Worm (Caenorhabditis elegans) whole organism, late embryonic: ENCODE results near the gene F13A2.5.

Experiments used
- C08G9.2 ChIP-seq: sonication (generic microtip); optimal IDR thresholded peaks from 2 replicates; lab custom pipeline; 2016; ENCODE audit warnings: mild to moderate bottlenecking, missing genetic modification characterization, moderate library complexity, missing compliant biosample characterization
- C38D4.7 ChIP-seq: fragments of 200-800 bp; sonication (Bioruptor generic); optimal IDR thresholded peaks from 2 replicates; lab custom pipeline; 2018; ENCODE audit warnings: mild to moderate bottlenecking, missing genetic modification characterization, moderate library complexity, missing compliant biosample characterization
- F13H6.1 ChIP-seq: sonication (generic microtip); optimal IDR thresholded peaks from 2 replicates; lab custom pipeline; 2016; ENCODE audit warnings: missing genetic modification characterization, missing compliant biosample characterization
- T23F11.4 ChIP-seq: fragments of 200-800 bp; sonication (Bioruptor generic); optimal IDR thresholded peaks from 2 replicates; lab custom pipeline; 2018; ENCODE audit warnings: mild to moderate bottlenecking, missing genetic modification characterization, missing compliant biosample characterization
- ahr-1 ChIP-seq: sonication (generic microtip); optimal IDR thresholded peaks from 2 replicates; lab custom pipeline; 2016; ENCODE audit warnings: missing genetic modification characterization, missing compliant biosample characterization
- ceh-14 ChIP-seq: sonication (generic microtip); optimal IDR thresholded peaks from 2 replicates; lab custom pipeline; 2016; ENCODE audit warnings: missing genotype, missing genetic modification characterization, missing compliant biosample characterization
- ceh-19 ChIP-seq: fragments of 200-800 bp; sonication (Bioruptor generic); optimal IDR thresholded peaks from 2 replicates; lab custom pipeline; 2018; ENCODE audit warnings: mild to moderate bottlenecking, missing genetic modification characterization, missing compliant biosample characterization
- ceh-24 ChIP-seq: sonication (generic microtip); optimal IDR thresholded peaks from 2 replicates; lab custom pipeline; 2016; ENCODE audit warnings: mild to moderate bottlenecking, missing genetic modification characterization, missing compliant biosample characterization
- ceh-30 ChIP-seq: fragments of 150-350 bp; optimal IDR thresholded peaks from 2 replicates; lab custom pipeline; 2014; ENCODE audit warnings: missing biosample characterization, missing genetic modification characterization
- ceh-31 ChIP-seq: sonication (generic microtip); optimal IDR thresholded peaks from 2 replicates; lab custom pipeline; 2016; ENCODE audit warnings: missing genetic modification characterization, missing compliant biosample characterization
- che-1 ChIP-seq: sonication (generic microtip); optimal IDR thresholded peaks from 2 replicates; lab custom pipeline; 2016; ENCODE audit warnings: mild to moderate bottlenecking, missing genetic modification characterization, missing compliant biosample characterization
- dmd-4 ChIP-seq: sonication (generic microtip); optimal IDR thresholded peaks from 2 replicates; lab custom pipeline; 2016; ENCODE audit warnings: borderline replicate concordance, missing genetic modification characterization, missing compliant biosample characterization
- dve-1 ChIP-seq: sonication (generic microtip); optimal IDR thresholded peaks from 2 replicates; lab custom pipeline; 2017; ENCODE audit warnings: antibody characterized with exemption, mild to moderate bottlenecking, missing genetic modification characterization, missing compliant biosample characterization
- elt-2 ChIP-seq: sonication (generic microtip); optimal IDR thresholded peaks from 2 replicates; lab custom pipeline; 2016; ENCODE audit warnings: missing genetic modification reagents, missing genetic modification characterization, missing compliant biosample characterization
- ets-4 ChIP-seq: sonication (generic microtip); optimal IDR thresholded peaks from 2 replicates; lab custom pipeline; 2016; ENCODE audit warnings: missing genetic modification characterization, missing compliant biosample characterization
- fkh-10 ChIP-seq: fragments of 150-350 bp; optimal IDR thresholded peaks from 2 replicates; lab custom pipeline; 2014; ENCODE audit warnings: missing biosample characterization, missing genetic modification reagents, missing genetic modification characterization
- fkh-6 ChIP-seq: sonication (generic microtip); optimal IDR thresholded peaks from 2 replicates; lab custom pipeline; 2016; ENCODE audit warnings: missing genetic modification characterization, missing compliant biosample characterization
- gmeb-2 ChIP-seq: sonication (generic microtip); optimal IDR thresholded peaks from 2 replicates; lab custom pipeline; 2016; ENCODE audit warnings: missing genetic modification characterization, inconsistent platforms, missing compliant biosample characterization
- madf-2 ChIP-seq: sonication (generic microtip); optimal IDR thresholded peaks from 2 replicates; lab custom pipeline; 2017; ENCODE audit warnings: missing genetic modification characterization, missing compliant biosample characterization
- mec-3 ChIP-seq: sonication (generic microtip); optimal IDR thresholded peaks from 2 replicates; lab custom pipeline; 2016; ENCODE audit warnings: borderline replicate concordance, missing genetic modification characterization, missing compliant biosample characterization
- nfya-1 ChIP-seq: sonication (generic microtip); optimal IDR thresholded peaks from 2 replicates; lab custom pipeline; 2017; ENCODE audit warnings: missing genetic modification characterization, mild to moderate bottlenecking, missing compliant biosample characterization, antibody characterized with exemption, moderate library complexity
- nhr-232 ChIP-seq: sonication (generic microtip); optimal IDR thresholded peaks from 2 replicates; lab custom pipeline; 2016; ENCODE audit warnings: missing genetic modification characterization, missing compliant biosample characterization
- pag-3 ChIP-seq: sonication (generic microtip); optimal IDR thresholded peaks from 2 replicates; lab custom pipeline; 2016; ENCODE audit warnings: missing compliant biosample characterization, missing genetic modification characterization, borderline replicate concordance
- pat-9 ChIP-seq: fragments of 200-800 bp; sonication (Bioruptor generic); optimal IDR thresholded peaks from 2 replicates; lab custom pipeline; 2018; ENCODE audit warnings: mild to moderate bottlenecking, missing genetic modification characterization, moderate library complexity, missing compliant biosample characterization
- rnt-1 ChIP-seq: sonication (generic microtip); optimal IDR thresholded peaks from 2 replicates; lab custom pipeline; 2016; ENCODE audit warnings: missing genetic modification characterization, missing compliant biosample characterization
- sox-4 ChIP-seq: sonication (generic microtip); optimal IDR thresholded peaks from 2 replicates; lab custom pipeline; 2017; ENCODE audit warnings: mild to moderate bottlenecking, missing genetic modification characterization, inconsistent platforms, missing compliant biosample characterization
- tbx-2 ChIP-seq: sonication (generic microtip); optimal IDR thresholded peaks from 2 replicates; lab custom pipeline; 2016; ENCODE audit warnings: missing genetic modification characterization, missing compliant biosample characterization
- tbx-7 ChIP-seq: sonication (generic microtip); optimal IDR thresholded peaks from 2 replicates; lab custom pipeline; 2016; ENCODE audit warnings: missing genotype, missing genetic modification characterization, missing compliant biosample characterization
- ttx-3 ChIP-seq: sonication (generic microtip); optimal IDR thresholded peaks from 2 replicates; lab custom pipeline; 2016; ENCODE audit warnings: missing genetic modification reagents, missing genetic modification characterization, missing compliant biosample characterization
- unc-3 ChIP-seq, 2 experiments: fragments of 200-800 bp in 1 of 2; sonication (Bioruptor generic) in 1 of 2; sonication (generic microtip) in 1 of 2; conservative IDR thresholded peaks in 1 of 2; optimal IDR thresholded peaks in 1 of 2; 2 replicates each; pipeline versions ENCODE4 v1.3.6 to Lab custom; 2016 to 2022; ENCODE audit warnings: missing compliant biosample characterization in 2 of 2, missing genetic modification characterization in 2 of 2, missing genetic modification reagents in 1 of 2
- unc-42 ChIP-seq: sonication (generic microtip); optimal IDR thresholded peaks from 2 replicates; lab custom pipeline; 2016; ENCODE audit warnings: missing genotype, missing genetic modification characterization, missing compliant biosample characterization
- unc-86 ChIP-seq: sonication (generic microtip); optimal IDR thresholded peaks from 2 replicates; lab custom pipeline; 2016; ENCODE audit warnings: missing genetic modification characterization, missing compliant biosample characterization
- zip-5 ChIP-seq: sonication (generic microtip); optimal IDR thresholded peaks from 2 replicates; lab custom pipeline; 2016; ENCODE audit warnings: missing genetic modification characterization, missing compliant biosample characterization

Gene F13A2.5

DNA sequence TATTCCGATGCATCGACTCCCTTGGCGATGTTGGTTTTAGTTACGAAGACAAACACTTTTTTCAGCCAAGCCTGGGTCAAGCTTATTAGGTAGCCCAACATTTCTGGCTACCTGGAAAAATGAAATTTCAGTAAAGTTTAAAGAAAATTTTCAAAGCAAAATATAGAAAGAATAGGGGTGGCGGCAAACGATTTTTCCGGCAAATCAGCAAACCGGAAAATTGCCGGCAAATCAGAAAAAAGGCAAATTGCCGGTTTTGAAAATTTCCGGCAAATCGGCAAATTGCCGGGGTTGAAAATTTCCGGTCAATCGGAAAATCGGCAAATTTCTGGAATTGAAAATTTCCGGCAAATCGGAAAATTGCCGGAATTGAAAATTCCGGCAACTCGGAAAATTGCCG, 24.1 kb downstream of the F13A2.5 start, which contains the start of gene F32D1.8:
TSS of gene F32D1.8 (minus strand) at position 101 of the 400 bp plus-strand sequence.
- no peak for TF ChIP-seq nhr-232
- no peak for TF ChIP-seq C08G9.2
- no peak for TF ChIP-seq ahr-1 (tag; lab: Kevin White, UChicago)
- TF ChIP-seq gmeb-2 (tag; lab: Kevin White, UChicago), result no peak
- TF ChIP-seq tbx-2 (tag; lab: Kevin White, UChicago), result no peak
- TF ChIP-seq ceh-19 (GFP tag; lab: Kevin White, UChicago), result no peak
- no peak for TF ChIP-seq pag-3

DNA sequence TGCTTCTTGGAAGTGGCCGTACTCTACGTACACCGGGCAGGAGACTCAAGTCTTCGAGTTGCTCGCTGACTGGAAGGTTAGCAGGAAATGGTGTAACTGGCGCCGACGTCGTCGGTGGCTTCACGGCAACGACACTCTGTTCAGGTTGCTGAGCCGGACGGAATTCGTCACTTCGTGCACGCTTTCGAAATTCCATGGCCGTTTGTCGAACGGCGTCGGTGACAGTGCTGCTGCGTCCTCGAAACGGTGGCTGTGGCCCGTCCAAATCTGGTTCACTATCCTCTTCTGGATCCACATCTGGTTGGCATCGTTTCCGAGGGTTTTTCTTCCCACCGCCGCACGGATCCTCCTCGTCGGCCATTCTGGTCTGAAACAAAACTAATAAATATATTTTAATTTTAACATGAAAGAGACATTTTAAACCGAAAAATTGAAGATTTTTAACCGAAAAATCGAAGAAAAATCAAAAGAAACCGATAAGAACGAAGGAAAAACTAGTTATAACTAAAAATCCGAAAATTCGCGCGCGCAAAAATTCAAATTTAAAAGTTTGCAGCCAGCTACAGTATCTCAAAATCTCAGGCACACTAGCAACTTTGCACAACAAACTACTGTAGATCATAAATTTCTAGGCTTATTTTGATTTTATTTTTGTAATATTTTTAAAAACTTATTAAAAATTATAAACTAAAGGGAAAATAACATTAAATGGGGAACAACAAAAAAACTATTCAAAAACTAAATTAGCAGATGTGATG, 25.8 kb downstream of the F13A2.5 start, which contains the start of gene F32D1.7:
TSS of gene F32D1.7 (minus strand) at position 367 of the 758 bp plus-strand sequence.
- TF ChIP-seq gmeb-2 (tag; lab: Kevin White, UChicago) (no peak), C08G9.2 (no peak), ttx-3 (tag; lab: Kevin White, UChicago) (no peak), T23F11.4 (GFP tag; lab: Kevin White, UChicago) (no peak), unc-86 (tag; lab: Kevin White, UChicago) (no peak), mec-3 (tag; lab: Kevin White, UChicago) (no peak), F13H6.1 (no peak)

DNA sequence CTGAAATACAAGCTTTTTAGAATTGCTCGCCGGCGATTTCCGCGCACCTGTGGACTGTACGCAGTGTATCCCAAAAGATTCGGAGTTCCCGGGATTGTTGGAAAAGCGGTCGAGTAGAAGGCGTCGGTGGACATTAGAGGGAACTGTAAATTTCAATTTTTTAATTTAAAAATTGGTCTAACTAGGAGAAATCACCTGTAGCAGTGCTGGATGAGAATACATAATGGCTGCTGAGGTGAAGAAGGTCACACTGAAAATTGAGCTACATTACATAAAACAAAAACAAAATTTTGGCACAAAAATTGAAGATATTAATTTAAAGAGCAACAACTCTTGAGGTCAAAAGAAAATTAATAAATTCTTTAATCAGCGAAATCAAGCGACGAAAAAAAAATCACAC, 27.1 kb downstream of the F13A2.5 start, which contains the start of gene neg-1:
TSS of gene neg-1 (minus strand) at position 250 of the 400 bp plus-strand sequence.
- TF ChIP-seq ceh-24 (tag; lab: Kevin White, UChicago) (no peak), ets-4 (tag; lab: Kevin White, UChicago) (no peak), rnt-1 (tag; lab: Kevin White, UChicago) (no peak), sox-4 (tag; lab: Kevin White, UChicago) (no peak), ceh-30 (no peak)

DNA sequence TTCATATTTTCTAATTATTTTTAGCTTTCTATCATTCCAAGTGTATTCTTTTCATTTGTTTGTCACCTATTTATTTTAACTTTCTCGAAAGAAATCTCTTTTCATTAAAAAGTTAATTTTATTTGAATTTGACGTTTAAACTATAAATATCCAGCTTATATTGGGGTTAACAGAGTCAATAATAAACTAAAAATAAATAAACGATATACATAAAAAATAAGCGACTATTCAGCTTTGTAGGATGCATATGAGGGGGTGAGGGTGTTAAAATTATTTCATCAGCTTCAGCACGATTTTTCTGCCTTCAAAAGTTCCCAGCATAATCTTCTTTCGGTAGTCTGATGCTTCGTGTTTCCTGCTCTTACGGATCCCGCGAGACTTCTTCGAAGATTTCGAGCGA, 28.1 kb downstream of the F13A2.5 start:
- TF ChIP-seq unc-3 (GFP tag; conservative IDR thresholded peaks at IDR 0.05; lab: Robert Waterston, UW), result no peak
- no peak for TF ChIP-seq unc-3 (tag; optimal IDR thresholded peaks at IDR 0.05; lab: Kevin White, UChicago)
- TF ChIP-seq tbx-7 (tag; lab: Kevin White, UChicago), result no peak
- TF ChIP-seq dve-1 (tag; lab: Kevin White, UChicago), result no peak
- TF ChIP-seq che-1 (tag; lab: Kevin White, UChicago), result no peak
- TF ChIP-seq C08G9.2, result no peak
- TF ChIP-seq madf-2 (tag; lab: Kevin White, UChicago), result no peak
- no peak for TF ChIP-seq ceh-31 (tag; lab: Kevin White, UChicago)
- no peak for TF ChIP-seq zip-5 (tag; lab: Kevin White, UChicago)
- no peak for TF ChIP-seq fkh-10 (GFP tag; lab: Kevin White, UChicago)
- TF ChIP-seq, all 69 proteins: peak for 0

DNA sequence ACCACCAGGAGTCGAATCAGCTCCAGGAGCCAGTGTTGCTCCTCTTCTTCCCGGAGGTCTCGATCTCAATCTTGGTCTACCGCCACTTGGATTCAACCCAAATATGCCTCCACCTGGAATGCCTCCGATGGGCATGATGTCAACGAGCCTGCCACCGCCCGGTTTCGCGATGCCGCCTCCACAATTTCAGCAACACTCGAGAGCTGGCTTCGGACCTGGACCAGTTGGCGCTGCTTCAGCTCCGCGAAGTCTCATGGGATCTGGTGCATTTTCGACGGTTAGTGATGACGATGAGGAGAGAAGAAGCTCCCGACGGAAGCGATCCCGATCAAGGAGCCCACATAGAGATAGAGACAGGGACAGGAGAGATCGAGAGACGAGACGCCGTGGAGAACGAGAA, 28.8 kb downstream of the F13A2.5 start:
- TF ChIP-seq fkh-6 (tag; lab: Kevin White, UChicago) (peak; percentile 6), C08G9.2 (peak; percentile 49), C38D4.7 (GFP tag; lab: Kevin White, UChicago) (no peak), dmd-4 (no peak)

DNA sequence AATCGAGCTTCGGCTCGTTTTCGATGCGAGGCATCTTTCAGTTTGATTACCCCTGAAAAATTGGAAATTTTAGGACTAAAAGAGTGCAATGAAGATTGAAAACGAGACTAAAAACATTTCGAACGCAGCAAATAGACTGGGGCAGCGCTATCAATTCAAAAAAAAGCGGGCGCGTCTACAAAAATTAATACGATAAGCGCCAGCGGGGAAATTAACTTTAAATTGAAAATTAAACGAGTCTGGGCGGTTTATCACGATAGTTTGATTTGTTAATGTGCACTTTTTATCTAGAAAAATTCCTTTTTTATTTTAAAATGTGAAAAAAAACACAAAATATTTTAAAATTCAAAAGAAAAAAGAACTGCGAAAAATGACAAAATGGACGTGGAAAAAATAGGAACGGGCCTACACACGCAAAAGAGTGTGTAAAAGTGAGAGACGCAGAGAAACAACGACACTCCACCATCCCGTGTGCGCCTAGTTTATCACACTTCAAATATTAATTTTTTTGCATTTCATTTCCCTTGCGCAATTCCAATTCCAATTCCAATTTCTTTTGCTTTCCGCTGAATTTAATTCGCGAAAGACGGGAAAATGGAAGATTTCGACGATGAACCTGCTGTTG, 30.3 kb downstream of the F13A2.5 start, which contains the start of the genes gmpr-1 and fipp-1:
TSS of gene gmpr-1 (minus strand) at position 75 of the 625 bp plus-strand sequence.
TSS of gene fipp-1 (plus strand) at position 499 of the 625 bp plus-strand sequence.
- TF ChIP-seq elt-2 (tag; lab: Kevin White, UChicago) (peak; percentile 32), unc-42 (tag; lab: Kevin White, UChicago) (peak; percentile 43), ceh-31 (tag; lab: Kevin White, UChicago) (peak; percentile 12), ceh-14 (peak; percentile 22), pat-9 (no peak), nfya-1 (tag; lab: Kevin White, UChicago) (peak; percentile 29)
- TF ChIP-seq, all 69 proteins: peak for 5
